Worm (Caenorhabditis elegans): ENCODE results near the gene T05A7.11.
"Not testable (repeated sequence)": the region's sequence is repeated elsewhere in the genome, so short reads cannot be mapped to it uniquely, and the experiment has no call there.

- not testable (repeated sequence) for TF ChIP-seq unc-39 (tag; optimal IDR thresholded peaks at IDR 0.05); ceh-83 (GFP tag; optimal IDR thresholded peaks at IDR 0.05); blmp-1 (tag; optimal IDR thresholded peaks at IDR 0.05); snpc-4 (tag; optimal IDR thresholded peaks at IDR 0.05)
- TF ChIP-seq mep-1 (tag; optimal IDR thresholded peaks at IDR 0.05) (peak; percentile 70), elt-1 (tag; optimal IDR thresholded peaks at IDR 0.05; ENCODE audit: borderline replicate concordance, insufficient read depth) (peak; percentile 6), cnd-1 (tag; optimal IDR thresholded peaks at IDR 0.05) (peak; percentile 48)
These were observed 36.3 kb upstream of the T05A7.11 start, which contains the start of gene unc-85 for ce11 chrII:4701482-4702119.

Data from whole organism, mixed stage, embryonic.